Fruit fly (Drosophila melanogaster) whole organism, pupa: Measurements from ENCODE around the gene CG14780.

ENCODE experiments used
- CG10348 ChIP-seq: fragments of 200-800 bp; sonication (Bioruptor generic); IDR thresholded peaks from 2 replicates; pipeline ENCODE4 v1.3.6; 2022; ENCODE audit warnings: missing biosample characterization, missing genetic modification characterization
- CG12605 ChIP-seq: fragments of 200-800 bp; sonication (Bioruptor generic); IDR thresholded peaks from 2 replicates; pipeline ENCODE4 v1.3.6; 2022; ENCODE audit warnings: missing biosample characterization, missing genetic modification characterization
- CG15710 ChIP-seq: fragments of 200-800 bp; sonication (Bioruptor generic); optimal IDR thresholded peaks from 2 replicates; lab custom pipeline; 2018; ENCODE audit warnings: missing biosample characterization, mild to moderate bottlenecking, missing genetic modification characterization, moderate library complexity
- CG32121 ChIP-seq: fragments of 200-800 bp; sonication (Bioruptor generic); IDR thresholded peaks from 2 replicates; pipeline ENCODE4 v1.3.6; 2022; ENCODE audit warnings: missing biosample characterization, missing genetic modification characterization
- CG34367 ChIP-seq: fragments of 200-800 bp; sonication (Bioruptor generic); optimal IDR thresholded peaks from 2 replicates; lab custom pipeline; 2018; ENCODE audit warnings: missing biosample characterization, mild to moderate bottlenecking, missing genetic modification characterization
- CG8159 ChIP-seq: fragments of 200-800 bp; sonication (Bioruptor generic); optimal IDR thresholded peaks from 3 replicates; lab custom pipeline; 2018; ENCODE audit warnings: missing biosample characterization, mild to moderate bottlenecking, missing genetic modification characterization, moderate library complexity
- D1 ChIP-seq: fragments of 200-800 bp; sonication (Bioruptor generic); optimal IDR thresholded peaks from 2 replicates; lab custom pipeline; 2018; ENCODE audit warnings: missing biosample characterization, mild to moderate bottlenecking, missing genetic modification characterization, moderate library complexity
- EcR ChIP-seq: fragments of 200-800 bp; sonication (Bioruptor generic); optimal IDR thresholded peaks from 3 replicates; lab custom pipeline; 2019; ENCODE audit warnings: missing biosample characterization, missing genetic modification characterization, mild to moderate bottlenecking, moderate library complexity, missing genetic modification reagents
- Pif1A ChIP-seq: fragments of 200-800 bp; sonication (Bioruptor generic); optimal IDR thresholded peaks from 3 replicates; lab custom pipeline; 2016; ENCODE audit warnings: missing biosample characterization, missing genetic modification characterization

DNA sequence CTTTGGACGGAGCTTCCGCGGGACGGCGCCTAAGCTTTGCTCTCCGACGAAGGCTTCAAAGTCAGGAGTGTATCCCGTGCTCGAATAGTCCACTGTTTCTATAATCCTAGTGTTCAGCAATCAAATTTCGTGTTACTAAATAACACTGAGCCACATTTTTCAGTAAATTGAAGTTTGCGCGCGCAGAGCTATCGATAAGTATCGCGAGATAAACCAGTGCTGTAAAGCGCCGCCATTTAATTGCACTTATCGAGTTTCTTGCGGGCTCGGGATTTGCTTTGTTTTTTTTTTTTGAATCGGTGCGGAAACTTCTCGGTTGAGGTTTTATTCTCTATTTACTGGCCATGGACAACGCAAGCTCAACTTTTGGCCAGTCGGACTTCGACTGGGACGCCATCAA, 4.5 kb downstream of the CG14780 start, which contains the start of the genes Rab27 and mei-38:
- TF ChIP-seq CG12605 (GFP tag; lab: Robert Waterston, UW): no peak
- TF ChIP-seq CG34367: no peak
- TF ChIP-seq EcR (GFP tag; lab: Kevin White, UChicago): no peak
- TF ChIP-seq D1 (tag; lab: Kevin White, UChicago): no peak
- TF ChIP-seq CG8159 (tag; lab: Kevin White, UChicago): no peak
- TF ChIP-seq CG15710 (tag; lab: Kevin White, UChicago): no peak
- no peak for TF ChIP-seq Pif1A (GFP tag; lab: Kevin White, UChicago)
- no peak for TF ChIP-seq CG32121
- TF ChIP-seq CG10348: no peak
